Fruit fly (Drosophila melanogaster): ENCODE measurements around the gene Rnp4F.

The Rnp4F gene

DNA sequence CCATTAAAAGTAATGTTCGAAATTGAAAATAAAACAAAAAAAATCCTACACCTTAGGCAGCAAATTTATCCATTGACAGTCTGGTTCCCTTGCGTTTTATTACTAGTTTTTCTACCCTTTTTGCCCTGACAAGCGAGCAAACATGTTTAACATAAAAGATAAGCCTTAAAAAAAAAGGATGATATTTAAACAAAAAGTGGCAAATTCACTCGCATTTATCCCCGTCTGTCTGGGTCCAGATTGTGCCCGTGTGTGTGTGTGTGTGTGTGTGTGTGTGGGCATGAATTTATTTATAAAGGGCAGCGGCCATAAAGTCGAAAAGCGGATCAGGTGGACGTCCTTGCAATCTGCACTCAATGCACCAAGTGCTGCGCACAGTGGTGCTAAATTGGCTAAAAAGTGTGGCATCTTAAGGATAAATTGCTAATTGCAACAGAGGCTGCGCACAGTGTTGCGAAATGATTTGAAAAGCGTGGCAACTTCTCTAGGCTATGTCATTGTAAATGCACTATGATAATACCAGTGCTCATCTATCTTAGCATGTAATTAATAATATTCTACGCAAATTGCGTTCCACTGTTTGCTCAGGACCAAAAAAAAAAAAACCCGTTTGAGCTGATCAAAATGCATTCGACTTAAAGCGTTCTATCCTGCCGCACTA lies 21.7 kb downstream of the Rnp4F start (continued):
- TF ChIP-seq lz (GFP tag; optimal IDR thresholded peaks at IDR 0.05) (peak; percentile 50), svp (GFP tag) (no peak), Eip93F (GFP tag; optimal IDR thresholded peaks at IDR 0.05) (no peak), pdm3 (GFP tag; optimal IDR thresholded peaks at IDR 0.05) (peak; percentile 53), Lpt (GFP tag; optimal IDR thresholded peaks at IDR 0.05) (no peak), salr (GFP tag; optimal IDR thresholded peaks at IDR 0.05) (peak in 1 of 2 experiments; percentile 51), CG4318 (GFP tag; optimal IDR thresholded peaks at IDR 0.05) (no peak), CG10631 (GFP tag; optimal IDR thresholded peaks at IDR 0.05) (peak; percentile 48), CG6854 (GFP tag; optimal IDR thresholded peaks at IDR 0.05) (no peak), spab (GFP tag; optimal IDR thresholded peaks at IDR 0.05) (peak; percentile 61), CG7368 (GFP tag; optimal IDR thresholded peaks at IDR 0.05) (peak; percentile 66)

DNA sequence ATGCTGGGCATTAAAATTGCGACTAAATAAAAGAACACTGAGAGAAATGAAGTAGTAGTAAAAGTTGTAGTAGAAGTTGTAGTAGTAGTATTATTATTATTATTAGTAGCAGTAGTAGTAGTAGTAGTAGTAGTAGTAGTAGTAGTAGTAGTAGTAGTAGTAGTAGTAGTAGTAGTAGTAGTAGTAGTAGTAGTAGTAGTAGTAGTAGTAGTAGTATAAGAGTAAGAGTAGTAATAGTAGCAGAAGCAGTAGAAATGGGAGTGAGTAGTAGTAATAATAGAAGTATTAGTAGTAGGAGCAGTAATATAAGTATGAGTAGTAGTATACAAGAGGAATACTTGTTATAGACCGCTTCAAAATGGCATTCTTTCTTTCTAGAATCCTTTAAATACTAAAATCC lies 22.5 kb downstream of the Rnp4F start:
- TF ChIP-seq CG8632 (GFP tag; optimal IDR thresholded peaks at IDR 0.05) (no peak), Met (GFP tag; optimal IDR thresholded peaks at IDR 0.05) (peak; percentile 5), achi (GFP tag; optimal IDR thresholded peaks at IDR 0.05) (no peak), Hr4 (GFP tag; optimal IDR thresholded peaks at IDR 0.05) (no peak), CG7368 (GFP tag; optimal IDR thresholded peaks at IDR 0.05) (no peak), Hr38 (GFP tag; optimal IDR thresholded peaks at IDR 0.05) (no peak), Ets96B (tag; optimal IDR thresholded peaks at IDR 0.05) (peak; percentile 13), fd85E (GFP tag; optimal IDR thresholded peaks at IDR 0.05) (no peak), CG10631 (GFP tag; optimal IDR thresholded peaks at IDR 0.05) (peak; percentile 19), CG10669 (GFP tag; optimal IDR thresholded peaks at IDR 0.05) (no peak), topi (GFP tag; optimal IDR thresholded peaks at IDR 0.05) (no peak), fkh (GFP tag; optimal IDR thresholded peaks at IDR 0.05) (no peak), Sox14 (GFP tag; optimal IDR thresholded peaks at IDR 0.05) (peak; percentile 12), CG3032 (tag; optimal IDR thresholded peaks at IDR 0.05) (peak; percentile 27), Eip75B (GFP tag; optimal IDR thresholded peaks at IDR 0.05) (peak; percentile 4), Eip78C (GFP tag) (peak; percentile 85), CG8119 (GFP tag; IDR thresholded peaks at IDR 0.05) (no peak), CG1621 (tag; optimal IDR thresholded peaks at IDR 0.05) (no peak), esn (GFP tag; optimal IDR thresholded peaks at IDR 0.05) (no peak), cyc (GFP tag; optimal IDR thresholded peaks at IDR 0.05) (no peak), Ets21C (GFP tag; optimal IDR thresholded peaks at IDR 0.05) (no peak), svp (GFP tag) (peak; percentile 36), CG3919 (GFP tag; optimal IDR thresholded peaks at IDR 0.05) (peak; percentile 19), vri (GFP tag; optimal IDR thresholded peaks at IDR 0.05) (no peak), fd59A (GFP tag; optimal IDR thresholded peaks at IDR 0.05) (peak; percentile 17), Hr39 (GFP tag; optimal IDR thresholded peaks at IDR 0.05) (peak; percentile 2), Smox (GFP tag; optimal IDR thresholded peaks at IDR 0.05) (no peak), CG6163 (GFP tag; IDR thresholded peaks at IDR 0.05) (peak; percentile 9; the same call in 1 of the 3 replicates), ss (GFP tag; optimal IDR thresholded peaks at IDR 0.05) (peak in 1 of 2 experiments; percentile 24), CG32006 (GFP tag; optimal IDR thresholded peaks at IDR 0.05) (no peak), acj6 (GFP tag; optimal IDR thresholded peaks at IDR 0.05) (peak; percentile 1), lz (GFP tag; optimal IDR thresholded peaks at IDR 0.05) (peak; percentile 19), CG6808 (GFP tag; optimal IDR thresholded peaks at IDR 0.05) (no peak)
